Worm (Caenorhabditis elegans): ENCODE measurements around the gene F52D10.2.

Gene F52D10.2

ce11 chrX:11632107-11632506 lies 40.6 kb upstream of the F52D10.2 start, which contains the start of gene sto-6:
TSS of gene sto-6 (plus strand) at chrX:11632407.
- no peak for TF ChIP-seq ceh-79 (tag; optimal IDR thresholded peaks at IDR 0.05)
- TF ChIP-seq mcd-1 (GFP tag; IDR thresholded peaks at IDR 0.05), result no peak
- TF ChIP-seq repo-1 (tag; optimal IDR thresholded peaks at IDR 0.05), result no peak
- TF ChIP-seq attf-6 (GFP tag; IDR thresholded peaks at IDR 0.05), result no peak
- no peak for TF ChIP-seq die-1 (tag; optimal IDR thresholded peaks at IDR 0.05)
- no peak for TF ChIP-seq mxl-1 (tag; optimal IDR thresholded peaks at IDR 0.05)
- no peak for TF ChIP-seq dox-1 (GFP tag; IDR thresholded peaks at IDR 0.05)
- no peak for TF ChIP-seq gei-17 (GFP tag; optimal IDR thresholded peaks at IDR 0.05)
- TF ChIP-seq K11D2.4 (GFP tag; IDR thresholded peaks at IDR 0.05), result no peak
- no peak for TF ChIP-seq madf-10 (tag; optimal IDR thresholded peaks at IDR 0.05)
- TF ChIP-seq T07F8.4 (tag; optimal IDR thresholded peaks at IDR 0.05), result no peak
- TF ChIP-seq fkh-3 (tag; optimal IDR thresholded peaks at IDR 0.05), result no peak
- no peak for TF ChIP-seq ekl-4 (GFP tag; IDR thresholded peaks at IDR 0.05)

ce11 chrX:11630499-11630898 lies 39.0 kb upstream of the F52D10.2 start:
- no peak for TF ChIP-seq F52B5.7 (tag; optimal IDR thresholded peaks at IDR 0.05)

- no peak for TF ChIP-seq snpc-1.1 (tag; optimal IDR thresholded peaks at IDR 0.05; ENCODE audit: insufficient read depth)
- no peak for TF ChIP-seq F52B5.7 (tag; optimal IDR thresholded peaks at IDR 0.05)
- no peak for TF ChIP-seq tlf-1 (GFP tag; optimal IDR thresholded peaks at IDR 0.05)
- TF ChIP-seq chd-7 (tag; optimal IDR thresholded peaks at IDR 0.05), result no peak
- TF ChIP-seq nhr-80 (tag; optimal IDR thresholded peaks at IDR 0.05), result no peak
- no peak for TF ChIP-seq hsf-1 (GFP tag; IDR thresholded peaks at IDR 0.05)
- no peak for TF ChIP-seq ceh-58 (GFP tag; IDR thresholded peaks at IDR 0.05)
- no peak for TF ChIP-seq ets-4 (GFP tag; optimal IDR thresholded peaks at IDR 0.05)
- no peak for TF ChIP-seq B0336.3 (GFP tag; IDR thresholded peaks at IDR 0.05)
- no peak for TF ChIP-seq Y56A3A.18 (GFP tag; IDR thresholded peaks at IDR 0.05)
- TF ChIP-seq madf-3 (GFP tag; IDR thresholded peaks at IDR 0.05), result no peak
- TF ChIP-seq D2030.7 (GFP tag; IDR thresholded peaks at IDR 0.05), result no peak
- TF ChIP-seq aptf-2 (GFP tag; conservative IDR thresholded peaks at IDR 0.05), result no peak
- no peak for TF ChIP-seq efl-1 (GFP tag; optimal IDR thresholded peaks at IDR 0.05)
Measured at ce11 chrX:11628580-11628979, 37.1 kb upstream of the F52D10.2 start, which contains the start of gene spp-30. TSS of gene spp-30 (minus strand) at chrX:11628680.

ce11 chrX:11627013-11627412 lies 35.5 kb upstream of the F52D10.2 start, which contains the start of gene twk-44:
TSS of gene twk-44 (minus strand) at chrX:11627113.
- TF ChIP-seq ztf-6 (GFP tag; IDR thresholded peaks at IDR 0.05) (no peak), efl-1 (GFP tag; optimal IDR thresholded peaks at IDR 0.05) (no peak), madf-8 (GFP tag; conservative IDR thresholded peaks at IDR 0.05) (no peak), somi-1 (GFP tag; optimal IDR thresholded peaks at IDR 0.05) (no peak), rec-8 (tag; optimal IDR thresholded peaks at IDR 0.05) (no peak), ztf-25 (GFP tag; IDR thresholded peaks at IDR 0.05) (no peak), dpl-1 (GFP tag; optimal IDR thresholded peaks at IDR 0.05) (no peak), F57C9.4 (tag; optimal IDR thresholded peaks at IDR 0.05) (no peak), F33H1.4 (GFP tag; IDR thresholded peaks at IDR 0.05) (no peak), hlh-12 (tag; optimal IDR thresholded peaks at IDR 0.05) (no peak), ceh-27 (GFP tag; optimal IDR thresholded peaks at IDR 0.05) (no peak), dox-1 (GFP tag; IDR thresholded peaks at IDR 0.05) (no peak), lin-35 (GFP tag; optimal IDR thresholded peaks at IDR 0.05) (no peak), F49E8.2 (tag; optimal IDR thresholded peaks at IDR 0.05; ENCODE audit: insufficient read depth) (no peak), aptf-2 (GFP tag; conservative IDR thresholded peaks at IDR 0.05) (no peak), K11D2.4 (GFP tag; IDR thresholded peaks at IDR 0.05) (no peak), ztf-22 (GFP tag; optimal IDR thresholded peaks at IDR 0.05) (no peak), nfyb-1 (GFP tag; IDR thresholded peaks at IDR 0.05) (no peak)
